Worm (Caenorhabditis elegans): ENCODE data around the gene C54F6.19.

- TF ChIP-seq dmd-4 (tag; optimal IDR thresholded peaks at IDR 0.05; ENCODE audit: borderline replicate concordance) (no peak), ahr-1 (tag; optimal IDR thresholded peaks at IDR 0.05) (no peak), dve-1 (tag; optimal IDR thresholded peaks at IDR 0.05) (no peak), npax-4 (tag; optimal IDR thresholded peaks at IDR 0.05) (no peak), hlh-8 (tag; optimal IDR thresholded peaks at IDR 0.05) (no peak), pag-3 (tag; optimal IDR thresholded peaks at IDR 0.05; ENCODE audit: borderline replicate concordance) (no peak), pha-2 (tag; optimal IDR thresholded peaks at IDR 0.05) (no peak)
Measured at ce11 chrV:7521304-7521703, 24.0 kb upstream of the C54F6.19 start.

All from whole organism, late embryonic.